Worm (Caenorhabditis elegans): ENCODE data around the gene pes-8.

DNA sequence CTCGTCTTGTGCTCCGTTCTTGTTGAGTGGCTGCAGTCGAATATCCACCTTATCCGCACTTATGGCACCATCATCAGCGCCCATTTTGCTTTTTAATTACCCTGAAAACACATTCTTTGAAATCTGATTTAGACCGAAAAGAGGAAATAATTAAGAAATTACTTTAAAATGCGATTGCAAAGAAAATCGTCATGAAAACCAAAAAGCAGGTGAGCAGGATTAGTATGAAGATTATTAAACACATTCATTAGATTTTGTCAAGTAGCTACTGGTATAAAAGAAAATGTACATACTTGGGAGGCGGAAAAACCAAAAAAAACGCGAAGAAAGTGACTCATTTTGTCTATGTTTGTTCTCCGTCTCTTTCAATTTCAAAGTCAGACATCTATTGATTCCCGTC, 19.2 kb downstream of the pes-8 start, which contains the start of gene B0416.5:
- TF ChIP-seq K09A11.1 (tag; optimal IDR thresholded peaks at IDR 0.05; ENCODE audit: insufficient read depth), result no peak
- TF ChIP-seq eyg-1 (tag; optimal IDR thresholded peaks at IDR 0.05), result no peak
